Worm (Caenorhabditis elegans) whole organism, young adult: Measurements from ENCODE around the gene C16C10.1.

ENCODE experiments used
- B0035.1 ChIP-seq: sonication (generic microtip); optimal IDR thresholded peaks from 2 replicates; lab custom pipeline; 2016; ENCODE audit warnings: missing genetic modification characterization, mild to moderate bottlenecking, missing compliant biosample characterization, missing genotype, missing genetic modification reagents
- F57A8.1 ChIP-seq: fragments of 200-800 bp; sonication (Bioruptor generic); optimal IDR thresholded peaks from 2 replicates; lab custom pipeline; 2018; ENCODE audit warnings: mild to moderate bottlenecking, missing genetic modification characterization, moderate library complexity, missing compliant biosample characterization
- K12H6.12 ChIP-seq: fragments of 200-800 bp; sonication (Bioruptor generic); optimal IDR thresholded peaks from 2 replicates; lab custom pipeline; 2018; ENCODE audit warnings: mild to moderate bottlenecking, missing genetic modification characterization, missing compliant biosample characterization
- athp-1 ChIP-seq: sonication (generic microtip); optimal IDR thresholded peaks from 2 replicates; lab custom pipeline; 2017; ENCODE audit warnings: mild to moderate bottlenecking, missing genetic modification characterization, missing compliant biosample characterization
- attf-3 ChIP-seq: fragments of 200-800 bp; sonication (Bioruptor generic); conservative IDR thresholded peaks from 2 replicates; pipeline ENCODE4 v1.3.6; 2022; ENCODE audit warnings: missing genetic modification reagents, missing genetic modification characterization, missing compliant biosample characterization
- ccch-3 ChIP-seq: fragments of 200-800 bp; sonication (Bioruptor generic); optimal IDR thresholded peaks from 2 replicates; lab custom pipeline; 2018; ENCODE audit warnings: mild to moderate bottlenecking, missing genetic modification characterization, missing compliant biosample characterization
- cebp-1 ChIP-seq, 2 experiments: fragments of 200-800 bp in 1 of 2; sonication (Bioruptor generic) in 1 of 2; sonication (generic microtip) in 1 of 2; IDR thresholded peaks in 1 of 2; optimal IDR thresholded peaks in 1 of 2; 2 replicates each; pipeline versions ENCODE4 v1.3.6 to Lab custom; 2017 to 2022; ENCODE audit warnings: missing compliant biosample characterization in 2 of 2, missing genetic modification characterization in 2 of 2, mild to moderate bottlenecking in 1 of 2, missing genetic modification reagents in 1 of 2, moderate library complexity in 1 of 2
- cebp-2 ChIP-seq: fragments of 200-800 bp; sonication (Bioruptor generic); IDR thresholded peaks from 2 replicates; pipeline ENCODE4 v1.3.6; 2022; ENCODE audit warnings: missing genetic modification characterization, missing compliant biosample characterization
- ceh-100 ChIP-seq: fragments of 200-800 bp; sonication (Bioruptor generic); IDR thresholded peaks from 2 replicates; pipeline ENCODE4 v1.3.6; 2022; ENCODE audit warnings: missing genetic modification reagents, missing genetic modification characterization, missing compliant biosample characterization
- ceh-27 ChIP-seq: fragments of 200-800 bp; sonication (Bioruptor generic); optimal IDR thresholded peaks from 2 replicates; lab custom pipeline; 2018; ENCODE audit warnings: mild to moderate bottlenecking, missing genetic modification characterization, moderate library complexity, missing compliant biosample characterization
- ceh-79 ChIP-seq: sonication (generic microtip); optimal IDR thresholded peaks from 2 replicates; lab custom pipeline; 2017; ENCODE audit warnings: mild to moderate bottlenecking, missing genetic modification characterization, missing compliant biosample characterization
- die-1 ChIP-seq: sonication (generic microtip); optimal IDR thresholded peaks from 2 replicates; lab custom pipeline; 2016; ENCODE audit warnings: missing genotype, mild to moderate bottlenecking, missing genetic modification characterization, missing compliant biosample characterization
- dox-1 ChIP-seq: fragments of 200-800 bp; sonication (Bioruptor generic); IDR thresholded peaks from 2 replicates; pipeline ENCODE4 v1.3.6; 2022; ENCODE audit warnings: missing genetic modification reagents, missing genetic modification characterization, missing compliant biosample characterization
- dpl-1 ChIP-seq: fragments of 150-350 bp; optimal IDR thresholded peaks from 2 replicates; lab custom pipeline; 2014; ENCODE audit warnings: missing biosample characterization, missing genetic modification reagents, missing genetic modification characterization
- egl-44 ChIP-seq: fragments of 200-800 bp; sonication (Bioruptor generic); IDR thresholded peaks from 2 replicates; pipeline ENCODE4 v1.3.6; 2022; ENCODE audit warnings: missing genetic modification reagents, missing genetic modification characterization, missing compliant biosample characterization
- egrh-3 ChIP-seq: fragments of 200-800 bp; sonication (Bioruptor generic); IDR thresholded peaks from 2 replicates; pipeline ENCODE4 v1.3.6; 2022; ENCODE audit warnings: missing genetic modification reagents, missing genetic modification characterization, missing compliant biosample characterization
- ets-4 ChIP-seq: fragments of 200-800 bp; sonication (Bioruptor generic); optimal IDR thresholded peaks from 2 replicates; lab custom pipeline; 2018; ENCODE audit warnings: mild to moderate bottlenecking, missing genetic modification characterization, missing compliant biosample characterization
- hlh-12 ChIP-seq: sonication (generic microtip); optimal IDR thresholded peaks from 2 replicates; lab custom pipeline; 2016; ENCODE audit warnings: missing genetic modification characterization, missing compliant biosample characterization
- hmg-1.2 ChIP-seq: fragments of 200-800 bp; sonication (Bioruptor generic); IDR thresholded peaks from 2 replicates; pipeline ENCODE4 v1.3.6; 2022; ENCODE audit warnings: missing genetic modification reagents, missing genetic modification characterization, missing compliant biosample characterization
- hrde-1 ChIP-seq: sonication (generic microtip); optimal IDR thresholded peaks from 2 replicates; lab custom pipeline; 2016; ENCODE audit warnings: missing genetic modification characterization, mild to moderate bottlenecking, missing compliant biosample characterization, moderate library complexity, missing genotype, missing genetic modification reagents, borderline replicate concordance
- let-607 ChIP-seq, 2 experiments: fragments of 200-800 bp in 1 of 2; sonication (Bioruptor generic) in 1 of 2; sonication (generic microtip) in 1 of 2; optimal IDR thresholded peaks; 2 replicates each; lab custom pipeline; 2016 to 2018; ENCODE audit warnings: mild to moderate bottlenecking in 2 of 2, missing compliant biosample characterization in 2 of 2, missing genetic modification characterization in 2 of 2, moderate library complexity in 2 of 2, missing genotype in 1 of 2
- lin-40 ChIP-seq: sonication (generic microtip); optimal IDR thresholded peaks from 2 replicates; lab custom pipeline; 2016; ENCODE audit warnings: missing genetic modification characterization, mild to moderate bottlenecking, missing compliant biosample characterization, missing genotype, missing genetic modification reagents
- madf-10 ChIP-seq: sonication (generic microtip); optimal IDR thresholded peaks from 2 replicates; lab custom pipeline; 2016; ENCODE audit warnings: mild to moderate bottlenecking, missing genetic modification characterization, missing compliant biosample characterization
- madf-3 ChIP-seq: fragments of 200-800 bp; sonication (Bioruptor generic); IDR thresholded peaks from 2 replicates; pipeline ENCODE4 v1.3.6; 2022; ENCODE audit warnings: missing genetic modification reagents, missing genetic modification characterization, missing compliant biosample characterization
- mel-28 ChIP-seq: sonication (generic microtip); optimal IDR thresholded peaks from 2 replicates; lab custom pipeline; 2016; ENCODE audit warnings: borderline replicate concordance, mild to moderate bottlenecking, missing genetic modification characterization, missing compliant biosample characterization
- nfya-1 ChIP-seq: sonication (generic microtip); optimal IDR thresholded peaks from 2 replicates; lab custom pipeline; 2017; ENCODE audit warnings: antibody characterized with exemption, missing compliant biosample characterization, missing genetic modification characterization, borderline replicate concordance; ENCODE audit not compliant: insufficient read depth
- nhr-80 ChIP-seq: sonication (generic microtip); optimal IDR thresholded peaks from 2 replicates; lab custom pipeline; 2016; ENCODE audit warnings: missing genetic modification characterization, missing compliant biosample characterization
- pbrm-1 ChIP-seq: fragments of 200-800 bp; sonication (Bioruptor generic); IDR thresholded peaks from 2 replicates; pipeline ENCODE4 v1.3.6; 2022; ENCODE audit warnings: missing genetic modification reagents, missing genetic modification characterization, missing compliant biosample characterization
- rcor-1 ChIP-seq: fragments of 200-800 bp; sonication (Bioruptor generic); IDR thresholded peaks from 2 replicates; pipeline ENCODE4 v1.3.6; 2022; ENCODE audit warnings: missing genetic modification reagents, missing genetic modification characterization, missing compliant biosample characterization
- rpc-1 ChIP-seq, 2 experiments: fragments of 150-350 bp in 1 of 2; sonication (generic microtip) in 1 of 2; optimal IDR thresholded peaks; 2 replicates each; lab custom pipeline; 2014 to 2018; ENCODE audit warnings: missing biosample characterization in 1 of 2, missing genetic modification characterization in 1 of 2, missing genetic modification reagents in 1 of 2, missing genotype in 1 of 2
- snpc-1.3 ChIP-seq: sonication (generic microtip); optimal IDR thresholded peaks from 2 replicates; lab custom pipeline; 2017; ENCODE audit warnings: missing genetic modification characterization, mild to moderate bottlenecking, missing compliant biosample characterization, antibody characterized with exemption, moderate library complexity, missing genotype, missing genetic modification reagents; ENCODE audit not compliant: insufficient read depth
- snpc-3.4 ChIP-seq: sonication (generic microtip); optimal IDR thresholded peaks from 2 replicates; lab custom pipeline; 2017; ENCODE audit warnings: missing genetic modification characterization, mild to moderate bottlenecking, missing compliant biosample characterization, antibody characterized with exemption, moderate library complexity, missing genotype, missing genetic modification reagents
- somi-1 ChIP-seq: fragments of 200-800 bp; sonication (Bioruptor generic); optimal IDR thresholded peaks from 2 replicates; lab custom pipeline; 2018; ENCODE audit warnings: mild to moderate bottlenecking, missing genetic modification characterization, missing compliant biosample characterization
- sptf-2 ChIP-seq: fragments of 200-800 bp; sonication (Bioruptor generic); optimal IDR thresholded peaks from 2 replicates; lab custom pipeline; 2018; ENCODE audit warnings: mild to moderate bottlenecking, missing genetic modification characterization, missing compliant biosample characterization
- tbp1 ChIP-seq: fragments of 200-800 bp; sonication (Bioruptor generic); optimal IDR thresholded peaks from 2 replicates; lab custom pipeline; 2018; ENCODE audit warnings: mild to moderate bottlenecking, missing genetic modification characterization, missing compliant biosample characterization
- tbx-9 ChIP-seq: sonication (generic microtip); optimal IDR thresholded peaks from 2 replicates; lab custom pipeline; 2016; ENCODE audit warnings: borderline replicate concordance, missing genetic modification characterization, inconsistent platforms, missing compliant biosample characterization
- unc-130 ChIP-seq: sonication (generic microtip); optimal IDR thresholded peaks from 2 replicates; lab custom pipeline; 2016; ENCODE audit warnings: missing genetic modification reagents, missing genetic modification characterization, missing compliant biosample characterization
- ztf-18 ChIP-seq: sonication (generic microtip); optimal IDR thresholded peaks from 2 replicates; lab custom pipeline; 2016; ENCODE audit warnings: missing genotype, mild to moderate bottlenecking, missing genetic modification characterization, missing compliant biosample characterization
- ztf-22 ChIP-seq: fragments of 200-800 bp; sonication (Bioruptor generic); optimal IDR thresholded peaks from 2 replicates; lab custom pipeline; 2018; ENCODE audit warnings: mild to moderate bottlenecking, missing genetic modification characterization, moderate library complexity, missing compliant biosample characterization
- ztf-25 ChIP-seq: fragments of 200-800 bp; sonication (Bioruptor generic); IDR thresholded peaks from 2 replicates; pipeline ENCODE4 v1.3.6; 2022; ENCODE audit warnings: missing genetic modification reagents, missing genetic modification characterization, missing compliant biosample characterization

Gene C16C10.1

ce11 chrIII:4204964-4205363, 23.7 kb upstream of the C16C10.1 start:
- no peak for TF ChIP-seq unc-130 (GFP tag; lab: Kevin White, UChicago)
- TF ChIP-seq madf-10 (tag; lab: Kevin White, UChicago) = no peak
- no peak for TF ChIP-seq snpc-1.3 (tag; lab: Kevin White, UChicago)
- no peak for TF ChIP-seq mel-28 (tag; lab: Kevin White, UChicago)
- TF ChIP-seq nfya-1 = no peak
- no peak for TF ChIP-seq sptf-2 (GFP tag; lab: Kevin White, UChicago)
- no peak for TF ChIP-seq madf-3
- TF ChIP-seq let-607 (tag; optimal IDR thresholded peaks at IDR 0.05; lab: Kevin White, UChicago) = no peak
- no peak for TF ChIP-seq ztf-22 (GFP tag; lab: Kevin White, UChicago)
- no peak for TF ChIP-seq cebp-1 (GFP tag; IDR thresholded peaks at IDR 0.05; lab: Robert Waterston, UW)
- no peak for TF ChIP-seq cebp-1 (tag; optimal IDR thresholded peaks at IDR 0.05; lab: Kevin White, UChicago)
- no peak for TF ChIP-seq die-1 (tag; lab: Kevin White, UChicago)
- no peak for TF ChIP-seq ccch-3
- no peak for TF ChIP-seq F57A8.1 (GFP tag; lab: Kevin White, UChicago)
- no peak for TF ChIP-seq hlh-12

ce11 chrIII:4204072-4204471, 22.8 kb upstream of the C16C10.1 start, which contains the start of the genes pelo-1 and R74.7:
Gene pelo-1, minus strand, starts transcription at chrIII:4204222.
Gene R74.7, plus strand, starts transcription at chrIII:4204429.
- TF ChIP-seq cebp-1 (GFP tag; IDR thresholded peaks at IDR 0.05; lab: Robert Waterston, UW) (peak; percentile 70; the same call in 1 of the 2 replicates), cebp-1 (tag; optimal IDR thresholded peaks at IDR 0.05; lab: Kevin White, UChicago) (peak; percentile 95), hrde-1 (tag; lab: Kevin White, UChicago) (no peak), attf-3 (GFP tag; lab: Robert Waterston, UW) (peak; percentile 89), hmg-1.2 (GFP tag; lab: Robert Waterston, UW) (no peak)

ce11 chrIII:4196988-4197384, 15.7 kb upstream of the C16C10.1 start, which contains the start of gene asd-1:
Gene asd-1, plus strand, starts transcription at chrIII:4197285.
- no peak for TF ChIP-seq let-607 (tag; optimal IDR thresholded peaks at IDR 0.05; lab: Kevin White, UChicago)
- TF ChIP-seq, all 124 proteins: peak for 0

- TF ChIP-seq snpc-3.4 = no peak
- no peak for TF ChIP-seq athp-1 (tag; lab: Kevin White, UChicago)
- no peak for TF ChIP-seq ets-4
- TF ChIP-seq dpl-1 (GFP tag; lab: Kevin White, UChicago) = no peak
- no peak for TF ChIP-seq hlh-12
- no peak for TF ChIP-seq ztf-18 (tag; lab: Kevin White, UChicago)
- TF ChIP-seq cebp-2 = no peak
- no peak for TF ChIP-seq snpc-1.3 (tag; lab: Kevin White, UChicago)
- TF ChIP-seq ceh-27 = peak; percentile 19
- TF ChIP-seq nhr-80 = no peak
- TF ChIP-seq egl-44 (GFP tag; lab: Robert Waterston, UW) = no peak
- TF ChIP-seq ceh-100 (GFP tag; lab: Robert Waterston, UW) = no peak
- TF ChIP-seq dox-1 (GFP tag; lab: Robert Waterston, UW) = 0 out of 2 replicates have a peak, but pooled peaks have one; percentile 20
- no peak for TF ChIP-seq rcor-1 (GFP tag; lab: Robert Waterston, UW)
- TF ChIP-seq egrh-3 (GFP tag; lab: Robert Waterston, UW) = no peak
- TF ChIP-seq somi-1 (GFP tag; lab: Kevin White, UChicago) = no peak
- TF ChIP-seq tbp1 (GFP tag; lab: Kevin White, UChicago) = no peak
- no peak for TF ChIP-seq pbrm-1
- TF ChIP-seq ztf-25 (GFP tag; lab: Robert Waterston, UW) = no peak
- TF ChIP-seq tbx-9 (tag; lab: Kevin White, UChicago) = no peak
- peak; percentile 26 for TF ChIP-seq K12H6.12 (tag; lab: Kevin White, UChicago)
- no peak for TF ChIP-seq B0035.1 (tag; lab: Kevin White, UChicago)
- TF ChIP-seq ceh-79 (tag; lab: Kevin White, UChicago) = no peak
- TF ChIP-seq lin-40 = no peak
- no peak for TF ChIP-seq rpc-1 (optimal IDR thresholded peaks at IDR 0.05; lab: Kevin White, UChicago)
- TF ChIP-seq rpc-1 (tag; optimal IDR thresholded peaks at IDR 0.05; lab: Kevin White, UChicago) = no peak
Measured at ce11 chrIII:4196301-4196987, 15.2 kb upstream of the C16C10.1 start.
